Fruit fly (Drosophila melanogaster) whole organism, embryonic: ENCODE results near the gene scramb1.
A peak's percentile ranks its signal among the peaks of the same experiment; 100 is the strongest.

Experiments
- CG10321 ChIP-seq: fragments of 200-800 bp; sonication (Bioruptor generic); IDR thresholded peaks from 2 replicates; pipeline ENCODE4 v1.3.6; 2022; ENCODE audit warnings: missing biosample characterization, missing genetic modification characterization
- CG10565 ChIP-seq: fragments of 200-800 bp; sonication (Bioruptor generic); optimal IDR thresholded peaks from 3 replicates; lab custom pipeline; 2016; ENCODE audit warnings: missing biosample characterization, mild to moderate bottlenecking, missing genetic modification characterization
- CG13424 ChIP-seq: fragments of 200-800 bp; sonication (Bioruptor generic); optimal IDR thresholded peaks from 2 replicates; lab custom pipeline; 2019; ENCODE audit warnings: missing biosample characterization, mild to moderate bottlenecking, missing genetic modification characterization, moderate library complexity
- CG4360 ChIP-seq: fragments of 200-800 bp; sonication (Bioruptor generic); IDR thresholded peaks from 2 replicates; pipeline ENCODE4 v1.3.6; 2022; ENCODE audit warnings: missing biosample characterization, missing genetic modification characterization
- CG8765 ChIP-seq: fragments of 200-800 bp; sonication (Bioruptor generic); IDR thresholded peaks from 2 replicates; pipeline ENCODE4 v1.3.6; 2022; ENCODE audit warnings: missing biosample characterization, missing genetic modification characterization
- Dip2 ChIP-seq: fragments of 200-800 bp; sonication (Bioruptor generic); IDR thresholded peaks from 2 replicates; pipeline ENCODE4 v1.3.6; 2022; ENCODE audit warnings: missing biosample characterization, missing genetic modification characterization
- Hmx ChIP-seq: fragments of 200-800 bp; sonication (Bioruptor generic); optimal IDR thresholded peaks from 2 replicates; lab custom pipeline; 2016; ENCODE audit warnings: missing biosample characterization, missing genetic modification characterization
- Hr51 ChIP-seq, 2 experiments: fragments of 200-800 bp; sonication (Bioruptor generic); optimal IDR thresholded peaks; 2 replicates in 1 of 2; 3 replicates in 1 of 2; lab custom pipeline; 2016 to 2018; ENCODE audit warnings: missing biosample characterization in 2 of 2, missing genetic modification characterization in 2 of 2, mild to moderate bottlenecking in 1 of 2, moderate library complexity in 1 of 2
- Sox100B ChIP-seq: fragments of 200-800 bp; sonication (Bioruptor generic); optimal IDR thresholded peaks from 3 replicates; lab custom pipeline; 2018; ENCODE audit warnings: missing biosample characterization, mild to moderate bottlenecking, missing genetic modification characterization
- ab ChIP-seq: fragments of 200-800 bp; sonication (Bioruptor generic); optimal IDR thresholded peaks from 2 replicates; lab custom pipeline; 2016; ENCODE audit warnings: missing biosample characterization, missing genetic modification characterization
- bsh ChIP-seq, 2 experiments: fragments of 200-800 bp; sonication (Bioruptor generic); optimal IDR thresholded peaks; 2 replicates each; lab custom pipeline; 2017 to 2018; ENCODE audit warnings: mild to moderate bottlenecking in 2 of 2, missing biosample characterization in 2 of 2, missing genetic modification characterization in 2 of 2, moderate library complexity in 1 of 2
- crc ChIP-seq: fragments of 200-800 bp; sonication (Bioruptor generic); optimal IDR thresholded peaks from 2 replicates; lab custom pipeline; 2016; ENCODE audit warnings: missing biosample characterization, missing genetic modification characterization

DNA sequence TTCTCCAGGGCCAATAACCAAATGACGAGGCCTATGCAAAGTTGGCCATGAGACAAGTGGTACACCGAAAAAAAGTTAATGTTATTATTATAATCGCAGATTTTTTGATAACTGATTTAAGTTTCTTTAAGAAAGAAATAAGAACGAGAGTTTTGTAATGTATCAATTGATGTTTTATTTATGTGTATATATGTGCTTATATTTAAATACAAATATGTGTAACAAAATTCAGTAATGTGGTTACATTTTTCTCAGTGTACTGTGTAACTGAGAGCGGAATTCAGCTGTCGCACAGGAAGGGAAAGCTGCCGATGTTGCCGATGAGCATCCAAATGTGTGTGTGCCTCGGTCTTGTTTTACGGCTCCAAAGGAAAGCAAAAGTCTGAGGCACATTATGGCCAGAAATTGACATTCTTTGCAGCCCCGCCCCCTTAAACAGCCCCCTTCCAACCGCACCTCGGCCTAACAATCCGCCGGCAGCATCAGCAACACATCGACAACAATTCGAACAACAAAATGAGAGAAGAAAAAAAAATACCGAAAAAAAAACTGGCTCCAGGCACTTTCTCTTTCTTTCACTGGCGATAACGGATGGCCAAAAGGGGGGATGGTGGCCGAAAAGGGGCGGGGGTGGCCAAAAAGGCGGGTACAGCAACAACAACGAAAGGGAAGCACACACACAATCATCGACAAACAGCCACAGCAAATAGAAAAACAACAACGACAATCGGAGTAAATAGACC is 18.6 kb downstream of the scramb1 start:
- TF ChIP-seq Hr51 (GFP tag; optimal IDR thresholded peaks at IDR 0.05; lab: Kevin White, UChicago) (peak in 1 of 2 experiments; percentile 25), CG13424 (peak; percentile 57), CG10321 (GFP tag; lab: Robert Waterston, UW) (no peak), Dip2 (GFP tag; lab: Robert Waterston, UW) (no peak), crc (no peak), CG8765 (GFP tag; lab: Robert Waterston, UW) (no peak), CG10565 (no peak), Hmx (GFP tag; lab: Kevin White, UChicago) (peak; percentile 32), bsh (GFP tag; optimal IDR thresholded peaks at IDR 0.05; lab: Kevin White, UChicago) (peak in 1 of 2 experiments; percentile 70), ab (no peak), Sox100B (GFP tag; lab: Kevin White, UChicago) (peak; percentile 75), CG4360 (GFP tag; lab: Robert Waterston, UW) (no peak)
